ENCODE assay signal across 2 worm cellular contexts in the genomic region with DNA sequence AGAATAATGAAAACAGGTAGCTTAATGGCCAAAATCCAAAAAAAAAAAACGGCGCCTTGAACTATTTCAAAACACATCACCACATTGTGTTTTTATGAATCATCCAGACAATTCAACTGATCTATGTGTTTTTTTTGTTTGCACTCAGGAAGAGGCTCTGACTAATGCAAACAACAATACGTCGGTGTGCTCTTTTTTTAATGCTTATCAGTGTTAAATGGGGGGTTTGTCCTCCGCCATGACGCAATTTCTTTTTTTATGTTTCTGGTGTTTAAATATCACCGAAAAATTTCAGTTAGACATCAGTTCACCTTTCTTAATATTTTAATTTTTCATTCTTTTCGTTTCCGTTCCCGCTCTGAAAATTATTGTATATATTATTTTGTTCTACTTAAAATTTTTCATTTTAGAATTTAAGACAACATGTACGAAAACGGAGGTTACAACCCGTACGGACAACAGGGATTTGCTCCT.
TF ChIP-seq lines count a peak whose summit lies in the region.

A gene (plus strand): TSS at position 424 of the 474 bp plus-strand sequence.

TF ChIP-seq in whole organism, L2 larva, 48 proteins besides CTCF, POLR2A, EP300 and RAD21 (continued from another document):
- TF ChIP-seq aly-2 (tag; optimal IDR thresholded peaks at IDR 0.05; lab: Kevin White, UChicago) (no peak), nhr-23 (tag; optimal IDR thresholded peaks at IDR 0.05; lab: Kevin White, UChicago) (no peak), mab-5 (tag; optimal IDR thresholded peaks at IDR 0.05; lab: Kevin White, UChicago) (no peak), ZK546.5 (tag; optimal IDR thresholded peaks at IDR 0.05; lab: Kevin White, UChicago) (no peak), egl-27 (tag; optimal IDR thresholded peaks at IDR 0.05; lab: Kevin White, UChicago) (no peak), lsy-2 (tag; optimal IDR thresholded peaks at IDR 0.05; lab: Kevin White, UChicago) (no peak), nhr-77 (tag; optimal IDR thresholded peaks at IDR 0.05; lab: Kevin White, UChicago) (no peak), blmp-1 (tag; optimal IDR thresholded peaks at IDR 0.05; lab: Kevin White, UChicago; ENCODE audit: insufficient read depth) (no peak), nhr-6 (tag; optimal IDR thresholded peaks at IDR 0.05; lab: Kevin White, UChicago) (no peak), peb-1 (tag; optimal IDR thresholded peaks at IDR 0.05; lab: Kevin White, UChicago) (no peak)

TF ChIP-seq in whole organism, L4 larva, 104 proteins besides CTCF, POLR2A, EP300 and RAD21 (continued from another document):
- peak in 1 of 2 experiments; percentile 15 for TF ChIP-seq lsy-2 (tag; optimal IDR thresholded peaks at IDR 0.05; lab: Kevin White, UChicago)
- TF ChIP-seq jun-1 (tag; optimal IDR thresholded peaks at IDR 0.05; lab: Kevin White, UChicago) = no peak
- no peak for TF ChIP-seq zfp-3 (GFP tag; conservative IDR thresholded peaks at IDR 0.05; lab: Robert Waterston, UW)
- TF ChIP-seq skn-1 (tag; optimal IDR thresholded peaks at IDR 0.05; lab: Kevin White, UChicago) = no peak
- no peak for TF ChIP-seq Y48G9A.11 (GFP tag; IDR thresholded peaks at IDR 0.05; lab: Robert Waterston, UW)
- TF ChIP-seq mxl-2 (GFP tag; conservative IDR thresholded peaks at IDR 0.05; lab: Robert Waterston, UW) = no peak
- TF ChIP-seq vab-7 (GFP tag; IDR thresholded peaks at IDR 0.05; lab: Robert Waterston, UW) = no peak
- no peak for TF ChIP-seq ceh-82 (tag; optimal IDR thresholded peaks at IDR 0.05; lab: Kevin White, UChicago)
- TF ChIP-seq spr-1 (tag; optimal IDR thresholded peaks at IDR 0.05; lab: Kevin White, UChicago) = no peak
- TF ChIP-seq nhr-111 (GFP tag; optimal IDR thresholded peaks at IDR 0.05; lab: Kevin White, UChicago) = no peak
- TF ChIP-seq zip-11 (GFP tag; IDR thresholded peaks at IDR 0.05; lab: Robert Waterston, UW) = no peak
- TF ChIP-seq nhr-28 (tag; optimal IDR thresholded peaks at IDR 0.05; lab: Kevin White, UChicago) = peak; percentile 15
- no peak for TF ChIP-seq cey-2 (tag; optimal IDR thresholded peaks at IDR 0.05; lab: Kevin White, UChicago; ENCODE audit: borderline replicate concordance, insufficient read depth)
- TF ChIP-seq tag-97 (GFP tag; IDR thresholded peaks at IDR 0.05; lab: Robert Waterston, UW) = no peak
- no peak for TF ChIP-seq rbr-2 (tag; optimal IDR thresholded peaks at IDR 0.05; lab: Kevin White, UChicago)
- peak; percentile 22 for TF ChIP-seq hlh-30 (tag; optimal IDR thresholded peaks at IDR 0.05; lab: Kevin White, UChicago; ENCODE audit: insufficient read depth)
- no peak for TF ChIP-seq madf-9 (GFP tag; conservative IDR thresholded peaks at IDR 0.05; lab: Robert Waterston, UW)
- TF ChIP-seq ceh-28 (tag; optimal IDR thresholded peaks at IDR 0.05; lab: Kevin White, UChicago) = no peak
- no peak for TF ChIP-seq ceh-44 (GFP tag; IDR thresholded peaks at IDR 0.05; lab: Robert Waterston, UW)
- peak; percentile 67 for TF ChIP-seq nhr-6 (tag; optimal IDR thresholded peaks at IDR 0.05; lab: Kevin White, UChicago)
- TF ChIP-seq mep-1 (tag; optimal IDR thresholded peaks at IDR 0.05; lab: Kevin White, UChicago) = peak; percentile 36
- TF ChIP-seq set-16 (GFP tag; IDR thresholded peaks at IDR 0.05; lab: Robert Waterston, UW) = no peak
- TF ChIP-seq lin-38 (GFP tag; IDR thresholded peaks at IDR 0.05; lab: Robert Waterston, UW) = no peak
- no peak for TF ChIP-seq pha-4 (GFP tag; IDR thresholded peaks at IDR 0.05; lab: Robert Waterston, UW)
- TF ChIP-seq pha-4 (tag; optimal IDR thresholded peaks at IDR 0.05; lab: Kevin White, UChicago) = peak; percentile 38
- TF ChIP-seq F37D6.2 (tag; optimal IDR thresholded peaks at IDR 0.05; lab: Kevin White, UChicago) = no peak
- TF ChIP-seq unc-39 (tag; optimal IDR thresholded peaks at IDR 0.05; lab: Kevin White, UChicago) = no peak
- no peak for TF ChIP-seq egl-43 (GFP tag; IDR thresholded peaks at IDR 0.05; lab: Robert Waterston, UW)
- no peak for TF ChIP-seq T20F7.1 (GFP tag; optimal IDR thresholded peaks at IDR 0.05; lab: Kevin White, UChicago)
- TF ChIP-seq ZK337.2 (GFP tag; IDR thresholded peaks at IDR 0.05; lab: Robert Waterston, UW) = no peak
- no peak for TF ChIP-seq nhr-77 (tag; optimal IDR thresholded peaks at IDR 0.05; lab: Kevin White, UChicago)
- no peak for TF ChIP-seq lin-39 (tag; optimal IDR thresholded peaks at IDR 0.05; lab: Kevin White, UChicago)
- peak; percentile 76 for TF ChIP-seq dve-1 (tag; optimal IDR thresholded peaks at IDR 0.05; lab: Kevin White, UChicago; ENCODE audit: insufficient read depth)
- TF ChIP-seq dpl-1 (GFP tag; optimal IDR thresholded peaks at IDR 0.05; lab: Kevin White, UChicago) = no peak
- no peak for TF ChIP-seq nhr-41 (GFP tag; IDR thresholded peaks at IDR 0.05; lab: Robert Waterston, UW)
- TF ChIP-seq spr-3 (GFP tag; optimal IDR thresholded peaks at IDR 0.05; lab: Kevin White, UChicago) = no peak
- no peak for TF ChIP-seq Y75B8A.6 (GFP tag; IDR thresholded peaks at IDR 0.05; lab: Robert Waterston, UW)
- no peak for TF ChIP-seq unc-62 (GFP tag; optimal IDR thresholded peaks at IDR 0.05 in 1 of 2; lab: Kevin White, UChicago)
- TF ChIP-seq unc-62 (tag; optimal IDR thresholded peaks at IDR 0.05; lab: Kevin White, UChicago) = no peak
- no peak for TF ChIP-seq ceh-20 (GFP tag; IDR thresholded peaks at IDR 0.05; lab: Robert Waterston, UW)
- no peak for TF ChIP-seq sdz-12 (GFP tag; optimal IDR thresholded peaks at IDR 0.05; lab: Kevin White, UChicago)
- no peak for TF ChIP-seq mdl-1 (tag; optimal IDR thresholded peaks at IDR 0.05; lab: Kevin White, UChicago)
- no peak for TF ChIP-seq aly-2 (tag; optimal IDR thresholded peaks at IDR 0.05; lab: Kevin White, UChicago)
- no peak for TF ChIP-seq ctbp-1 (GFP tag; IDR thresholded peaks at IDR 0.05; lab: Robert Waterston, UW)
- peak; percentile 46 for TF ChIP-seq hlh-11 (tag; optimal IDR thresholded peaks at IDR 0.05; lab: Kevin White, UChicago)
- no peak for TF ChIP-seq ama-1 (optimal IDR thresholded peaks at IDR 0.05; lab: Kevin White, UChicago)
- no peak for TF ChIP-seq unc-130 (GFP tag; optimal IDR thresholded peaks at IDR 0.05; lab: Kevin White, UChicago)
- no peak for TF ChIP-seq mdt-29 (GFP tag; IDR thresholded peaks at IDR 0.05; lab: Robert Waterston, UW)
- no peak for TF ChIP-seq ZK546.5 (tag; optimal IDR thresholded peaks at IDR 0.05; lab: Kevin White, UChicago)
- peak; percentile 3 for TF ChIP-seq nhr-102 (tag; optimal IDR thresholded peaks at IDR 0.05; lab: Kevin White, UChicago)
- TF ChIP-seq ceh-62 (tag; optimal IDR thresholded peaks at IDR 0.05; lab: Kevin White, UChicago) = no peak
- TF ChIP-seq php-3 (GFP tag; IDR thresholded peaks at IDR 0.05; lab: Robert Waterston, UW) = peak; percentile 43; the same call in 1 of the 2 replicates
- no peak for TF ChIP-seq snpc-1.2 (GFP tag; IDR thresholded peaks at IDR 0.05; lab: Robert Waterston, UW)
- TF ChIP-seq dmd-9 (GFP tag; IDR thresholded peaks at IDR 0.05; lab: Robert Waterston, UW) = no peak
- no peak for TF ChIP-seq daf-12 (tag; optimal IDR thresholded peaks at IDR 0.05; lab: Kevin White, UChicago)
- no peak for TF ChIP-seq gei-8 (GFP tag; optimal IDR thresholded peaks at IDR 0.05; lab: Kevin White, UChicago)
- no peak for TF ChIP-seq zag-1 (tag; optimal IDR thresholded peaks at IDR 0.05; lab: Kevin White, UChicago)
- TF ChIP-seq mes-2 (tag; optimal IDR thresholded peaks at IDR 0.05; lab: Kevin White, UChicago; ENCODE audit: poor library complexity, severe bottlenecking) = peak; percentile 22
- no peak for TF ChIP-seq zfp-2 (tag; optimal IDR thresholded peaks at IDR 0.05; lab: Kevin White, UChicago)
- TF ChIP-seq F26F4.8 (GFP tag; conservative IDR thresholded peaks at IDR 0.05; lab: Robert Waterston, UW) = no peak
- no peak for TF ChIP-seq tra-1 (GFP tag; IDR thresholded peaks at IDR 0.05; lab: Robert Waterston, UW)
- TF ChIP-seq F10B5.3 (tag; optimal IDR thresholded peaks at IDR 0.05; lab: Kevin White, UChicago) = no peak
- TF ChIP-seq ztf-7 (tag; optimal IDR thresholded peaks at IDR 0.05; lab: Kevin White, UChicago) = peak; percentile 11
- no peak for TF ChIP-seq daf-8 (GFP tag; IDR thresholded peaks at IDR 0.05; lab: Robert Waterston, UW)
- no peak for TF ChIP-seq nhr-42 (GFP tag; IDR thresholded peaks at IDR 0.05; lab: Robert Waterston, UW)
- TF ChIP-seq aha-1 (tag; lab: Kevin White, UChicago) = peak; percentile 63
- no peak for TF ChIP-seq madf-5 (GFP tag; IDR thresholded peaks at IDR 0.05; lab: Robert Waterston, UW)
- peak; percentile 49; the same call in 1 of the 2 replicates for TF ChIP-seq dmd-6 (GFP tag; IDR thresholded peaks at IDR 0.05; lab: Robert Waterston, UW)
- TF ChIP-seq duxl-1 (tag; optimal IDR thresholded peaks at IDR 0.05; lab: Kevin White, UChicago; ENCODE audit: poor library complexity) = no peak
- no peak for TF ChIP-seq ceh-32 (tag; optimal IDR thresholded peaks at IDR 0.05; lab: Kevin White, UChicago; ENCODE audit: poor library complexity)
